Worm (Caenorhabditis elegans) whole organism, L3 larva: ENCODE results near the gene pals-33.

ENCODE experiments used
- R02D3.7 ChIP-seq: fragments of 150-350 bp; optimal IDR thresholded peaks from 2 replicates; lab custom pipeline; 2014; ENCODE audit warnings: missing biosample characterization, missing genetic modification characterization
- ZK546.5 ChIP-seq: sonication (generic microtip); optimal IDR thresholded peaks from 2 replicates; lab custom pipeline; 2017; ENCODE audit warnings: missing biosample characterization, missing genetic modification characterization
- aly-2 ChIP-seq: fragments of 150-350 bp; optimal IDR thresholded peaks from 2 replicates; lab custom pipeline; 2014; ENCODE audit warnings: missing biosample characterization, missing genetic modification characterization
- ceh-28 ChIP-seq: fragments of 150-350 bp; optimal IDR thresholded peaks from 2 replicates; lab custom pipeline; 2014; ENCODE audit warnings: missing biosample characterization, missing genetic modification reagents, missing genetic modification characterization
- daf-12 ChIP-seq: fragments of 150-350 bp; optimal IDR thresholded peaks from 2 replicates; lab custom pipeline; 2014; ENCODE audit warnings: missing biosample characterization, missing genetic modification reagents, missing genetic modification characterization
- egl-27 ChIP-seq: sonication (generic microtip); optimal IDR thresholded peaks from 4 replicates; lab custom pipeline; 2017; ENCODE audit warnings: missing biosample characterization, missing genetic modification reagents, missing genetic modification characterization
- egl-5 ChIP-seq: fragments of 150-350 bp; optimal IDR thresholded peaks from 2 replicates; lab custom pipeline; 2017; ENCODE audit warnings: missing biosample characterization, missing genetic modification reagents, missing genetic modification characterization, inconsistent platforms
- elt-2 ChIP-seq: sonication (generic microtip); optimal IDR thresholded peaks from 2 replicates; lab custom pipeline; 2016; ENCODE audit warnings: missing genetic modification reagents, mild to moderate bottlenecking, missing genetic modification characterization, missing compliant biosample characterization
- elt-3 ChIP-seq, 3 experiments: fragments of 150-350 bp in 1 of 3; sonication (generic microtip) in 2 of 3; optimal IDR thresholded peaks; 2 replicates in 2 of 3; 4 replicates in 1 of 3; lab custom pipeline; 2014 to 2017; ENCODE audit warnings: missing biosample characterization in 3 of 3, missing genetic modification characterization in 3 of 3
- fos-1 ChIP-seq: fragments of 150-350 bp; optimal IDR thresholded peaks from 2 replicates; lab custom pipeline; 2014; ENCODE audit warnings: missing biosample characterization, missing genetic modification characterization
- jun-1 ChIP-seq: fragments of 150-350 bp; optimal IDR thresholded peaks from 2 replicates; lab custom pipeline; 2014; ENCODE audit warnings: missing biosample characterization, missing genetic modification reagents, missing genetic modification characterization
- lin-15B ChIP-seq: fragments of 150-350 bp; optimal IDR thresholded peaks from 2 replicates; lab custom pipeline; 2014; ENCODE audit warnings: missing biosample characterization, missing genetic modification characterization
- lin-39 ChIP-seq: fragments of 150-350 bp; optimal IDR thresholded peaks from 2 replicates; lab custom pipeline; 2018; ENCODE audit warnings: missing biosample characterization, missing genetic modification reagents, missing genetic modification characterization
- lsy-12 ChIP-seq: sonication (generic microtip); optimal IDR thresholded peaks from 2 replicates; lab custom pipeline; 2016; ENCODE audit warnings: mild to moderate bottlenecking, missing genetic modification characterization, missing compliant biosample characterization
- mdl-1 ChIP-seq: fragments of 150-350 bp; optimal IDR thresholded peaks from 2 replicates; lab custom pipeline; 2014; ENCODE audit warnings: missing biosample characterization, missing genetic modification characterization
- mml-1 ChIP-seq: fragments of 150-350 bp; sonication (generic microtip); optimal IDR thresholded peaks from 3 replicates; lab custom pipeline; 2014; ENCODE audit warnings: missing biosample characterization, missing genetic modification characterization
- nfya-1 ChIP-seq: sonication (generic microtip); optimal IDR thresholded peaks from 2 replicates; lab custom pipeline; 2017; ENCODE audit warnings: missing genetic modification characterization, mild to moderate bottlenecking, missing compliant biosample characterization, antibody characterized with exemption, moderate library complexity; ENCODE audit not compliant: insufficient read depth
- nhr-12 ChIP-seq: fragments of 150-350 bp; optimal IDR thresholded peaks from 2 replicates; lab custom pipeline; 2014; ENCODE audit warnings: missing biosample characterization, missing genetic modification characterization
- nhr-23 ChIP-seq: fragments of 150-350 bp; optimal IDR thresholded peaks from 2 replicates; lab custom pipeline; 2014; ENCODE audit warnings: missing biosample characterization, missing genetic modification reagents, missing genetic modification characterization
- nhr-237 ChIP-seq: fragments of 150-350 bp; optimal IDR thresholded peaks from 2 replicates; lab custom pipeline; 2014; ENCODE audit warnings: missing biosample characterization, missing genetic modification characterization
- nhr-25 ChIP-seq: sonication (generic microtip); optimal IDR thresholded peaks from 2 replicates; lab custom pipeline; 2017; ENCODE audit warnings: missing biosample characterization, missing genetic modification characterization
- nhr-28 ChIP-seq: fragments of 150-350 bp; optimal IDR thresholded peaks from 2 replicates; lab custom pipeline; 2014; ENCODE audit warnings: missing biosample characterization, missing genetic modification characterization
- nhr-67 ChIP-seq: fragments of 150-350 bp; optimal IDR thresholded peaks from 2 replicates; lab custom pipeline; 2014; ENCODE audit warnings: missing biosample characterization, missing genetic modification characterization
- nhr-76 ChIP-seq: fragments of 150-350 bp; sonication (generic microtip); optimal IDR thresholded peaks from 5 replicates; lab custom pipeline; 2014; ENCODE audit warnings: missing biosample characterization, missing genetic modification characterization
- nhr-77 ChIP-seq: fragments of 150-350 bp; optimal IDR thresholded peaks from 2 replicates; lab custom pipeline; 2014; ENCODE audit warnings: missing biosample characterization, missing genetic modification characterization
- pha-4 ChIP-seq: fragments of 150-350 bp; optimal IDR thresholded peaks from 2 replicates; lab custom pipeline; 2014; ENCODE audit warnings: missing biosample characterization, missing genetic modification reagents, missing genetic modification characterization
- pqm-1 ChIP-seq: fragments of 150-350 bp; optimal IDR thresholded peaks from 2 replicates; lab custom pipeline; 2017; ENCODE audit warnings: missing biosample characterization, missing genetic modification characterization, inconsistent platforms
- skn-1 ChIP-seq: fragments of 150-350 bp; optimal IDR thresholded peaks from 2 replicates; lab custom pipeline; 2014; ENCODE audit warnings: missing biosample characterization, missing genetic modification characterization
- snpc-4 ChIP-seq: fragments of 150-350 bp; optimal IDR thresholded peaks from 2 replicates; lab custom pipeline; 2014; ENCODE audit warnings: missing biosample characterization, missing genetic modification characterization
- tbx-2 ChIP-seq: sonication (generic microtip); optimal IDR thresholded peaks from 2 replicates; lab custom pipeline; 2016; ENCODE audit warnings: mild to moderate bottlenecking, missing genetic modification characterization, missing compliant biosample characterization
- unc-39 ChIP-seq: sonication (generic microtip); optimal IDR thresholded peaks from 4 replicates; lab custom pipeline; 2017; ENCODE audit warnings: missing biosample characterization, missing genetic modification characterization
- zag-1 ChIP-seq: fragments of 150-350 bp; optimal IDR thresholded peaks from 2 replicates; lab custom pipeline; 2014; ENCODE audit warnings: missing biosample characterization, missing genetic modification characterization
- ztf-11 ChIP-seq: fragments of 150-350 bp; optimal IDR thresholded peaks from 2 replicates; lab custom pipeline; 2014; ENCODE audit warnings: missing biosample characterization, missing genetic modification characterization
- ztf-4 ChIP-seq: fragments of 150-350 bp; optimal IDR thresholded peaks from 2 replicates; lab custom pipeline; 2014; ENCODE audit warnings: missing biosample characterization, missing genetic modification characterization

The pals-33 gene

DNA sequence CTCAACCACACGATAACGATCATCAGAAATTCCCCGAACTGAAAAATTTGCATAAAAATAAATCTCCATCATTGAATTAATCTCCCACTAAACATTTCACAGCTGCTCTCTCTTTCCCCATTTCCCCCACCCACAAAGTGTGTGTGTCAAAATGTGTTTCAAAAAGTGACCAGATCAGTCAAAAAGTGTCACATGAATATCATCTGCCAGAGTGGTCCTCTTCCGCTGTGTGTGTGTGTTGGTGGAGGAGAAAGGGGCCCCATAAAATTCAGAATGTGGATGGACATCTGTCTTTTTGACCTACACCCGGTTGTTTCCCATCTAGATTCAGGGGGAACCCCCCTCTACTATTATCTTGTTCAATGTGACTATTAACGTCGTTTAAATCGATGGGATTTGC lies 4.0 kb downstream of the pals-33 start:
- TF ChIP-seq nhr-76 (tag; lab: Kevin White, UChicago) (no peak), elt-2 (tag; lab: Kevin White, UChicago) (no peak), nhr-23 (tag; lab: Kevin White, UChicago) (no peak), unc-39 (tag; lab: Kevin White, UChicago) (no peak), nfya-1 (tag; lab: Kevin White, UChicago) (peak; percentile 29), lin-39 (tag; lab: Kevin White, UChicago) (peak; percentile 38), egl-5 (tag; lab: Kevin White, UChicago) (peak; percentile 97), nhr-237 (tag; lab: Kevin White, UChicago) (no peak), lsy-12 (tag; lab: Kevin White, UChicago) (no peak)

DNA sequence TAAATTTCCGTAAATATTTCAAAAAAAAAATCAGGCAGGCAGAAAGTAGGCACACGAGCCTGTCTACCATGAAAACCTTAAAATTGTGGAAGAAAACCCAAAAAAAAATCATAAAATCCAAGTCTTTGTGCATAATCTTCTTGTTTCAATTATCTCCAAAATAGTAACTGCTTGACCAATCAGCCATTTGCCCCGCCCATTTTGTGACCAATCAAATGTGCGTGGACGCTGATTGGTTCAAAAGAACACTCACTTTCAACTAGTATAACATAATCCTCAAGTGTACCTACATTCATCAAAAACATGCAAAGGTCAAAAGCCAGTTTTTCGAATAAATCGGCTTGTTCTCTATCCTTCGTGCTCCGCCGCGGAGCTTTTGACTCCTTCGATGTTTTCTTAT lies 5.3 kb downstream of the pals-33 start:
- TF ChIP-seq skn-1 (tag; lab: Kevin White, UChicago), result no peak
- TF ChIP-seq nfya-1 (tag; lab: Kevin White, UChicago), result peak; percentile 73

DNA sequence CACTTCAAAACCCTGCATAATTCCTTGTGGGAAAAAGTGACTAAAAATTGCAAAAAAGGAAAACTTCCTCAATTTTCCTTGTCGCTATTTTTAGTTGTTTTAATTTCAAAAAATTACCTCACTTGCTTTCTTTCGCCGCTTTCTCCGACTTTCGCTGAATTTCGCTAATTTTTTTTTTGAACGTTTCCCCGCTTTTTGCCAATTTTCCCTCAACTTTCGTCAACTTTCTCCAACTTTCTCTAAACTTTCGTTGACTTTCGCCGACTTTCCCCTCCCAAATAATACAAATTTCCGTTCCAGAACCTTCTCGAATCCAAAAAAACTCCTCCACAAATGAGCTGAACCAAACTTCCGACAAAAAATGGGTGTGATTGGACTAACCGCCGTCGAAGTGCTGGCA lies 9.4 kb downstream of the pals-33 start, which contains the start of gene W08A12.3:
Gene W08A12.3, plus strand, starts transcription at position 301 of the 400 bp plus-strand sequence.
- no peak for TF ChIP-seq ceh-28 (tag; lab: Kevin White, UChicago)
- TF ChIP-seq lin-15B, result no peak
- no peak for TF ChIP-seq egl-27 (tag; lab: Kevin White, UChicago)
- TF ChIP-seq nhr-23 (tag; lab: Kevin White, UChicago), result no peak
- no peak for TF ChIP-seq lin-39 (tag; lab: Kevin White, UChicago)
- no peak for TF ChIP-seq nhr-76 (tag; lab: Kevin White, UChicago)
- TF ChIP-seq mdl-1 (tag; lab: Kevin White, UChicago), result no peak
- no peak for TF ChIP-seq ZK546.5
- no peak for TF ChIP-seq elt-3 (tag; optimal IDR thresholded peaks at IDR 0.05; lab: Kevin White, UChicago)
- no peak for TF ChIP-seq mml-1 (tag; lab: Kevin White, UChicago)
- no peak for TF ChIP-seq nhr-28 (tag; lab: Kevin White, UChicago)
- no peak for TF ChIP-seq nfya-1 (tag; lab: Kevin White, UChicago)
- no peak for TF ChIP-seq nhr-77 (tag; lab: Kevin White, UChicago)
- no peak for TF ChIP-seq fos-1 (tag; lab: Kevin White, UChicago)
- TF ChIP-seq pha-4, result no peak

DNA sequence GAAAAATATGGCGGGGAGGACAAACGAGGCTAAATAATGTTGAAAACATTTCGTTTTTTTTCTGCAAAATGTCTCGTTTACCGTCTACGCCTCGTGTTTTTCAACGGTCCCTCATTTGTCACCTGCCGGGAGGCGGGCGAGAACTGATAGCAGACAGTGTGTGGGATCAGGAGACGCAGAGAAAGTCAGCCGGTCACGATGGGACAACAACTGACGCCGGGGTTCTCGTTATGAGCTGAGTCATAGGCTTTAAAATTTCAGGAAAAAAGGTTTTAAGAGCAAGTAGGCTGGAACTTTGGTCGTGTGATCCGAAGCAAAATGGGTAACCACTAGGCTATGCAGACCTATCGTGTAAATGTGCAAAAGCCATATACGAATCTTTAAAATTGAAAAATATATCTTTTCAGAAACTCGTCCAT lies 12.6 kb downstream of the pals-33 start, which contains the start of gene W08A12.2:
Gene W08A12.2, minus strand, starts transcription at position 103 of the 419 bp plus-strand sequence.
- TF ChIP-seq nfya-1 (tag; lab: Kevin White, UChicago) (peak; percentile 21), ztf-4 (tag; lab: Kevin White, UChicago) (no peak)
- TF ChIP-seq, all 47 proteins: peak for 1

DNA sequence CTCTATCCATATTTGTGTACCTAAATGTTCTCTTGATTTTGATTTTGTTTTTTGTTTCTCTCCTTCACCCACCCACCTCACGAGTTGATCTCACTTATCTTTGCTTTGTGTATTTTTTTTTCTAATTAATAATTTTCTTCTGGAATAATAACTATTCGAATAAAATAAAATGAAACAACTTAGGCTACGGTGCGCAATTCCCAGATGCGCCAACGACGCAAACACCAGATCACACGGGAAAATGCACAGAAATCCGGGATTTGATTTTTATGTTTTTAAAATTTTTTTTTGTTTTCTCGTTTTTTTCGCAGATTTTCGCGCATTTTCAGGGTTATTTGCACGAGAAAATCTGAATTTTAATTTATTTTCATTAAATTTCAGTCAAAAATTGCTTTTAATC lies 13.1 kb downstream of the pals-33 start:
- TF ChIP-seq jun-1 (tag; lab: Kevin White, UChicago) (no peak), daf-12 (no peak), zag-1 (no peak)

DNA sequence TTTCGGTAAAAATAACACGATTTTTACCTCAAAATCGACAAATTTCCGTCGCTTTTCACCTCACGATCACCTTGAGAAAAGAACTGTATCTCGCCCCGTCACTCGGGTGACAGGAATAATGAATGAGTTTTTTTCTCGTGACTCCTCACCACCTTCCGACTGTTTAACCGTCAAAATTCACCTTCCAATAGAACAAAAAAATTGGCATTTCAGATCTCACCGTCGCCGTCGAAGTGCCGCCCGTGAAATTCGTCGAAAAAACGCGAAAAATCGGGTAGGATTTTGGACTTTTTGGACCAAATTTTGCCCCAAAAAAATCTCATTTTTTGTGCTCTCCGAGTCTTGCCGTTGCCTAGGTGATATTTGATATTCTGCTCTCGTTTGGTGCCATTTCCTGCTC lies 13.7 kb downstream of the pals-33 start, which contains the start of gene unc-132:
Gene unc-132, plus strand, starts transcription at position 208 of the 400 bp plus-strand sequence.
- TF ChIP-seq snpc-4 (tag; lab: Kevin White, UChicago) (no peak), pqm-1 (tag; lab: Kevin White, UChicago) (no peak), R02D3.7 (tag; lab: Kevin White, UChicago) (no peak), lsy-12 (tag; lab: Kevin White, UChicago) (no peak), ztf-11 (tag; lab: Kevin White, UChicago) (no peak), elt-2 (tag; lab: Kevin White, UChicago) (no peak), aly-2 (tag; lab: Kevin White, UChicago) (no peak), nhr-67 (tag; lab: Kevin White, UChicago) (no peak), ztf-4 (tag; lab: Kevin White, UChicago) (no peak), nhr-12 (tag; lab: Kevin White, UChicago) (no peak), tbx-2 (tag; lab: Kevin White, UChicago) (no peak), nhr-25 (no peak), unc-39 (tag; lab: Kevin White, UChicago) (no peak)
